Fruit fly (Drosophila melanogaster) S2 (cell line): Measurements from ENCODE around the gene eIF3d1.

ENCODE experiments used
- CG8478 ChIP-seq: fragments of >200 bp; optimal IDR thresholded peaks from 2 replicates; lab custom pipeline; 2018
- CTCF ChIP-seq, 2 experiments: fragments of >200 bp; optimal IDR thresholded peaks; 2 replicates each; lab custom pipeline; 2018

DNA sequence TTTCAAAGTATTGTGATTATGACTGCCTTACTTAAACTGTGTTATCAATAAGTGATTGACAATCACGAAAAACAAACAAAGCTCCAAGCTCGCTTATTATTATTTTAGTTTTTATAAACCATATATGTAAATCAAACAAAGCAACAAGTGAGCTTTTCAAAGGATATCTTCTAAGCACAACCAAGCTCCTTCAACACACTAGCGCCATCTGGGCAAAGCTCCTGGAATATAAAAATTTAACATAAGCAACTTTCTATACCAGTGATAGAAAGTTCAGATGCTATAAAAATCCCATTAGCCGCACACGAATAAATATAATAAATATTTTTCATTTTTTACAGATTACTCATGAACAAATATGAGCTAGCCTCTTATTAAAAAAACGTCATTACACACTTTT lies 15.4 kb upstream of the eIF3d1 start:
- TF ChIP-seq CG8478 (lab: Kevin White, UChicago) (no peak), CTCF (optimal IDR thresholded peaks at IDR 0.05; lab: Kevin White, UChicago) (no peak)
